Worm (Caenorhabditis elegans): Measurements from ENCODE around the gene T23C6.4.

- TF ChIP-seq pqm-1 (tag; optimal IDR thresholded peaks at IDR 0.05), result no peak
- TF ChIP-seq pha-4 (tag; optimal IDR thresholded peaks at IDR 0.05), result no peak
- TF ChIP-seq madf-2 (tag; optimal IDR thresholded peaks at IDR 0.05), result no peak
- TF ChIP-seq lim-6 (tag; optimal IDR thresholded peaks at IDR 0.05), result no peak
- no peak for TF ChIP-seq pha-2 (tag; optimal IDR thresholded peaks at IDR 0.05)
Observed at ce11 chrX:17140447-17140846, 9.3 kb downstream of the T23C6.4 start.

Data from whole organism, late embryonic.